Worm (Caenorhabditis elegans): ENCODE results near the gene pqn-89.

pqn-89 gene

ce11 chrIV:6542962-6543361 lies 36.4 kb downstream of the pqn-89 start (continued):
- no peak for TF ChIP-seq irx-1 (tag; optimal IDR thresholded peaks at IDR 0.05)
- 0 out of 2 replicates have a peak, but pooled peaks have one; percentile 25 for TF ChIP-seq mab-9 (GFP tag; IDR thresholded peaks at IDR 0.05)
- TF ChIP-seq nhr-90 (tag; optimal IDR thresholded peaks at IDR 0.05; ENCODE audit: poor library complexity): no peak
- TF ChIP-seq rnt-1 (tag; optimal IDR thresholded peaks at IDR 0.05): no peak
- TF ChIP-seq unc-98 (GFP tag; IDR thresholded peaks at IDR 0.05): no peak
- no peak for TF ChIP-seq lin-35 (GFP tag; optimal IDR thresholded peaks at IDR 0.05)
- TF ChIP-seq elt-2 (tag; optimal IDR thresholded peaks at IDR 0.05): no peak
- no peak for TF ChIP-seq vab-15 (tag; optimal IDR thresholded peaks at IDR 0.05)
- TF ChIP-seq nhr-76 (tag; optimal IDR thresholded peaks at IDR 0.05): no peak
- TF ChIP-seq blmp-1 (tag; optimal IDR thresholded peaks at IDR 0.05): no peak
- no peak for TF ChIP-seq ces-1 (GFP tag; optimal IDR thresholded peaks at IDR 0.05)
- peak; percentile 67 for TF ChIP-seq lin-14 (GFP tag; optimal IDR thresholded peaks at IDR 0.05)
- no peak for TF ChIP-seq ceh-88 (GFP tag; IDR thresholded peaks at IDR 0.05)
- no peak for TF ChIP-seq egl-13 (tag; optimal IDR thresholded peaks at IDR 0.05)
- no peak for TF ChIP-seq tbx-2 (tag; optimal IDR thresholded peaks at IDR 0.05)
- TF ChIP-seq aly-2 (tag; optimal IDR thresholded peaks at IDR 0.05): no peak
- no peak for TF ChIP-seq ceh-82 (tag; optimal IDR thresholded peaks at IDR 0.05)
- TF ChIP-seq hlh-4 (tag; optimal IDR thresholded peaks at IDR 0.05): no peak
- no peak for TF ChIP-seq pqm-1 (tag; optimal IDR thresholded peaks at IDR 0.05)
- TF ChIP-seq pax-3 (tag; optimal IDR thresholded peaks at IDR 0.05): no peak
- TF ChIP-seq nhr-77 (tag; optimal IDR thresholded peaks at IDR 0.05): no peak
- TF ChIP-seq snpc-4 (tag; optimal IDR thresholded peaks at IDR 0.05): no peak
- TF ChIP-seq snu-23 (GFP tag; optimal IDR thresholded peaks at IDR 0.05): no peak
- peak; percentile 46 for TF ChIP-seq nhr-47 (tag; optimal IDR thresholded peaks at IDR 0.05)
- no peak for TF ChIP-seq fkh-4 (tag; optimal IDR thresholded peaks at IDR 0.05; ENCODE audit: borderline replicate concordance)
- TF ChIP-seq mef-2 (tag; optimal IDR thresholded peaks at IDR 0.05): no peak
- TF ChIP-seq C34B4.2 (tag; optimal IDR thresholded peaks at IDR 0.05): no peak
- TF ChIP-seq pag-3 (tag; optimal IDR thresholded peaks at IDR 0.05; ENCODE audit: borderline replicate concordance, insufficient read depth): no peak
- peak; percentile 43 for TF ChIP-seq nhr-71 (tag; optimal IDR thresholded peaks at IDR 0.05)
- no peak for TF ChIP-seq lin-39 (tag; optimal IDR thresholded peaks at IDR 0.05)
- TF ChIP-seq ztf-4 (tag; optimal IDR thresholded peaks at IDR 0.05): no peak
- no peak for TF ChIP-seq dsc-1 (tag; optimal IDR thresholded peaks at IDR 0.05)
- no peak for TF ChIP-seq nhr-28 (tag; optimal IDR thresholded peaks at IDR 0.05)
- TF ChIP-seq efl-3 (GFP tag; optimal IDR thresholded peaks at IDR 0.05): no peak

ce11 chrIV:6547397-6547796 lies 40.9 kb downstream of the pqn-89 start:
- TF ChIP-seq dpl-1 (GFP tag; optimal IDR thresholded peaks at IDR 0.05) (no peak), ceh-88 (GFP tag; IDR thresholded peaks at IDR 0.05) (no peak), skn-1 (tag; optimal IDR thresholded peaks at IDR 0.05) (no peak), unc-86 (tag; optimal IDR thresholded peaks at IDR 0.05) (no peak), swsn-7 (tag; optimal IDR thresholded peaks at IDR 0.05) (no peak), nhr-90 (tag; optimal IDR thresholded peaks at IDR 0.05; ENCODE audit: poor library complexity) (no peak), lin-14 (GFP tag; optimal IDR thresholded peaks at IDR 0.05) (peak; percentile 56), rnt-1 (tag; optimal IDR thresholded peaks at IDR 0.05) (no peak), nhr-237 (tag; optimal IDR thresholded peaks at IDR 0.05) (no peak), unc-62 (GFP tag; optimal IDR thresholded peaks at IDR 0.05) (no peak), efl-1 (optimal IDR thresholded peaks at IDR 0.05) (peak in 1 of 2 experiments; percentile 3), efl-1 (GFP tag; optimal IDR thresholded peaks at IDR 0.05 in 1 of 2) (no peak), mab-9 (GFP tag; IDR thresholded peaks at IDR 0.05) (no peak), grh-1 (GFP tag; IDR thresholded peaks at IDR 0.05) (no peak), nhr-11 (tag; optimal IDR thresholded peaks at IDR 0.05) (no peak), tlp-1 (tag; optimal IDR thresholded peaks at IDR 0.05) (no peak), alr-1 (tag; optimal IDR thresholded peaks at IDR 0.05; ENCODE audit: borderline replicate concordance) (no peak), fkh-10 (GFP tag; optimal IDR thresholded peaks at IDR 0.05) (peak; percentile 56)

All from whole organism, L1 larva.